Worm (Caenorhabditis elegans): ENCODE measurements around the gene ttc-7.
A peak's percentile ranks its signal among the peaks of the same experiment; 100 is the strongest.

The ttc-7 gene

ce11 chrIII:1921136-1921680, 61.0 kb downstream of the ttc-7 start (continued):
- TF ChIP-seq mel-28 (tag; optimal IDR thresholded peaks at IDR 0.05; ENCODE audit: borderline replicate concordance): no peak
- TF ChIP-seq lsy-27 (tag; optimal IDR thresholded peaks at IDR 0.05; ENCODE audit: borderline replicate concordance, insufficient read depth): no peak
- TF ChIP-seq dox-1 (GFP tag; IDR thresholded peaks at IDR 0.05): peak; percentile 94
- no peak for TF ChIP-seq ztf-25 (GFP tag; IDR thresholded peaks at IDR 0.05)
- TF ChIP-seq F10E7.11 (tag; optimal IDR thresholded peaks at IDR 0.05): no peak
- peak; percentile 100 for TF ChIP-seq somi-1 (GFP tag; optimal IDR thresholded peaks at IDR 0.05)
- no peak for TF ChIP-seq ama-1 (optimal IDR thresholded peaks at IDR 0.05)
- TF ChIP-seq ama-1 (GFP tag; optimal IDR thresholded peaks at IDR 0.05): no peak
- no peak; the same call in 1 of the 2 replicates for TF ChIP-seq cebp-1 (GFP tag; IDR thresholded peaks at IDR 0.05)
- TF ChIP-seq cebp-1 (tag; optimal IDR thresholded peaks at IDR 0.05): peak; percentile 93
- TF ChIP-seq T07F8.4 (tag; optimal IDR thresholded peaks at IDR 0.05): peak; percentile 54
- no peak for TF ChIP-seq Y95B8A.8 (GFP tag; IDR thresholded peaks at IDR 0.05)
- TF ChIP-seq unc-62 (GFP tag; optimal IDR thresholded peaks at IDR 0.05): peak; percentile 46
- TF ChIP-seq nhr-90 (tag; optimal IDR thresholded peaks at IDR 0.05): peak; percentile 96
- TF ChIP-seq attf-6 (GFP tag; IDR thresholded peaks at IDR 0.05): no peak
- TF ChIP-seq tbp1 (GFP tag; optimal IDR thresholded peaks at IDR 0.05): peak; percentile 68
- TF ChIP-seq mcd-1 (GFP tag; IDR thresholded peaks at IDR 0.05): peak; percentile 84
- TF ChIP-seq lir-1 (GFP tag; conservative IDR thresholded peaks at IDR 0.05): peak; percentile 70
- peak; percentile 30 for TF ChIP-seq F23B12.7 (tag; optimal IDR thresholded peaks at IDR 0.05; ENCODE audit: insufficient read depth)
- TF ChIP-seq him-1 (tag; optimal IDR thresholded peaks at IDR 0.05): no peak
- peak; percentile 98 for TF ChIP-seq atf-7 (tag; optimal IDR thresholded peaks at IDR 0.05)
- peak; percentile 68 to 76 for TF ChIP-seq let-607 (tag; optimal IDR thresholded peaks at IDR 0.05)
- TF ChIP-seq B0019.2 (GFP tag; conservative IDR thresholded peaks at IDR 0.05): no peak
- no peak for TF ChIP-seq egl-18 (GFP tag; IDR thresholded peaks at IDR 0.05)
- no peak for TF ChIP-seq let-526 (GFP tag; IDR thresholded peaks at IDR 0.05)
- TF ChIP-seq F55B11.4 (tag; optimal IDR thresholded peaks at IDR 0.05; ENCODE audit: borderline replicate concordance, insufficient read depth): no peak
- no peak for TF ChIP-seq dpff-1 (tag; optimal IDR thresholded peaks at IDR 0.05)
- no peak for TF ChIP-seq F33H1.4 (GFP tag; IDR thresholded peaks at IDR 0.05)
- TF ChIP-seq chd-7 (tag; optimal IDR thresholded peaks at IDR 0.05): peak; percentile 98
- TF ChIP-seq F49E8.2 (tag; optimal IDR thresholded peaks at IDR 0.05; ENCODE audit: insufficient read depth): no peak
- TF ChIP-seq K12H6.12 (tag; optimal IDR thresholded peaks at IDR 0.05): peak; percentile 99
- TF ChIP-seq Y56A3A.18 (GFP tag; IDR thresholded peaks at IDR 0.05): no peak
- TF ChIP-seq ztf-3 (GFP tag; optimal IDR thresholded peaks at IDR 0.05): peak; percentile 93
- no peak for TF ChIP-seq efl-1 (GFP tag; optimal IDR thresholded peaks at IDR 0.05)
- no peak for TF ChIP-seq madf-8 (GFP tag; conservative IDR thresholded peaks at IDR 0.05)
- no peak for TF ChIP-seq F37B4.10 (GFP tag; IDR thresholded peaks at IDR 0.05)
- no peak for TF ChIP-seq aptf-2 (GFP tag; conservative IDR thresholded peaks at IDR 0.05)
- TF ChIP-seq F39B2.1 (GFP tag; IDR thresholded peaks at IDR 0.05): 0 out of 2 replicates have a peak, but pooled peaks have one; percentile 8
- peak; percentile 61 for TF ChIP-seq F57A8.1 (GFP tag; optimal IDR thresholded peaks at IDR 0.05)
- TF ChIP-seq attf-3 (GFP tag; conservative IDR thresholded peaks at IDR 0.05): no peak; the same call in 1 of the 2 replicates
- peak; percentile 88 for TF ChIP-seq egrh-3 (GFP tag; IDR thresholded peaks at IDR 0.05)
- peak; percentile 94 for TF ChIP-seq ztf-26 (tag; optimal IDR thresholded peaks at IDR 0.05)
- no peak for TF ChIP-seq nfya-2 (GFP tag; IDR thresholded peaks at IDR 0.05)
- TF ChIP-seq ztf-18 (tag; optimal IDR thresholded peaks at IDR 0.05): peak; percentile 65
- TF ChIP-seq F52B5.7 (tag; optimal IDR thresholded peaks at IDR 0.05): peak; percentile 64
- no peak for TF ChIP-seq fkh-3 (tag; optimal IDR thresholded peaks at IDR 0.05)
- TF ChIP-seq attf-5 (GFP tag; optimal IDR thresholded peaks at IDR 0.05): peak; percentile 96
- peak; percentile 79 for TF ChIP-seq hmg-1.2 (GFP tag; IDR thresholded peaks at IDR 0.05)
